Fruit fly (Drosophila melanogaster) whole organism, pupa: ENCODE results near the gene CG18788.

Experiments
- CG17806 ChIP-seq: fragments of 200-800 bp; sonication (Bioruptor generic); optimal IDR thresholded peaks from 2 replicates; lab custom pipeline; 2018; ENCODE audit warnings: missing biosample characterization, mild to moderate bottlenecking, missing genetic modification characterization, moderate library complexity
- D1 ChIP-seq: fragments of 200-800 bp; sonication (Bioruptor generic); optimal IDR thresholded peaks from 2 replicates; lab custom pipeline; 2018; ENCODE audit warnings: missing biosample characterization, mild to moderate bottlenecking, missing genetic modification characterization, moderate library complexity
- Pif1A ChIP-seq: fragments of 200-800 bp; sonication (Bioruptor generic); optimal IDR thresholded peaks from 3 replicates; lab custom pipeline; 2016; ENCODE audit warnings: missing biosample characterization, missing genetic modification characterization
- Snoo ChIP-seq: fragments of 200-800 bp; sonication (Bioruptor generic); optimal IDR thresholded peaks from 3 replicates; lab custom pipeline; 2017; ENCODE audit warnings: missing biosample characterization, mild to moderate bottlenecking, missing genetic modification characterization, inconsistent platforms

dm6 chr2L:12021193-12021592, 12.8 kb upstream of the CG18788 start:
- no peak for TF ChIP-seq CG17806 (tag; lab: Kevin White, UChicago)
- no peak for TF ChIP-seq D1 (tag; lab: Kevin White, UChicago)
- TF ChIP-seq Snoo (tag; lab: Kevin White, UChicago), result no peak
- no peak for TF ChIP-seq Pif1A
